Worm (Caenorhabditis elegans): ENCODE results near the gene str-260.
"Not testable (repeated sequence)": the region's sequence is repeated elsewhere in the genome, so short reads cannot be mapped to it uniquely, and the experiment has no call there.

Gene str-260

ce11 chrV:3572408-3572807 lies 45.4 kb downstream of the str-260 start, which contains the start of gene F40C5.1:
Gene F40C5.1 (plus strand): TSS chrV:3572708.
- not testable (repeated sequence) for TF ChIP-seq unc-130 (GFP tag; optimal IDR thresholded peaks at IDR 0.05); F57C9.4 (tag; optimal IDR thresholded peaks at IDR 0.05); lir-1 (GFP tag; conservative IDR thresholded peaks at IDR 0.05)

- TF ChIP-seq mes-4 (tag; optimal IDR thresholded peaks at IDR 0.05) = no peak
- TF ChIP-seq ztf-18 (tag; optimal IDR thresholded peaks at IDR 0.05) = no peak
- no peak for TF ChIP-seq lsy-27 (tag; optimal IDR thresholded peaks at IDR 0.05; ENCODE audit: borderline replicate concordance, insufficient read depth)
- no peak for TF ChIP-seq let-526 (GFP tag; IDR thresholded peaks at IDR 0.05)
- TF ChIP-seq F37B4.10 (GFP tag; IDR thresholded peaks at IDR 0.05) = no peak
- no peak for TF ChIP-seq C17E4.6 (GFP tag; IDR thresholded peaks at IDR 0.05)
Measured at ce11 chrV:3575759-3576158, 48.8 kb downstream of the str-260 start, which contains the start of gene grl-27. Gene grl-27 (minus strand): TSS chrV:3575859.

- no peak for TF ChIP-seq F22D6.2 (tag; optimal IDR thresholded peaks at IDR 0.05)
- peak; percentile 89 for TF ChIP-seq snpc-3.4 (tag; optimal IDR thresholded peaks at IDR 0.05)
- TF ChIP-seq ceh-100 (GFP tag; IDR thresholded peaks at IDR 0.05) = no peak
- TF ChIP-seq F39B2.1 (GFP tag; IDR thresholded peaks at IDR 0.05) = no peak
- TF ChIP-seq die-1 (tag; optimal IDR thresholded peaks at IDR 0.05) = no peak
- 0 out of 2 replicates have a peak, but pooled peaks have one; percentile 40 for TF ChIP-seq Y67H2A.10 (GFP tag; conservative IDR thresholded peaks at IDR 0.05)
- no peak for TF ChIP-seq gei-17 (GFP tag; optimal IDR thresholded peaks at IDR 0.05)
- TF ChIP-seq lsy-27 (tag; optimal IDR thresholded peaks at IDR 0.05; ENCODE audit: borderline replicate concordance, insufficient read depth) = no peak
- no peak for TF ChIP-seq F23B12.7 (tag; optimal IDR thresholded peaks at IDR 0.05; ENCODE audit: insufficient read depth)
- TF ChIP-seq sptf-2 (GFP tag; optimal IDR thresholded peaks at IDR 0.05) = no peak
- no peak for TF ChIP-seq zim-3 (tag; optimal IDR thresholded peaks at IDR 0.05)
- peak; percentile 36; the same call in 1 of the 2 replicates for TF ChIP-seq aptf-2 (GFP tag; conservative IDR thresholded peaks at IDR 0.05)
- TF ChIP-seq F33H1.4 (GFP tag; IDR thresholded peaks at IDR 0.05) = peak; percentile 86
- TF ChIP-seq F37B4.10 (GFP tag; IDR thresholded peaks at IDR 0.05) = no peak
- peak; percentile 69; the same call in 1 of the 2 replicates for TF ChIP-seq ztf-28 (GFP tag; IDR thresholded peaks at IDR 0.05)
- peak; percentile 94 for TF ChIP-seq dpl-1 (GFP tag; optimal IDR thresholded peaks at IDR 0.05)
- peak; percentile 99 for TF ChIP-seq efl-1 (GFP tag; optimal IDR thresholded peaks at IDR 0.05)
- no peak for TF ChIP-seq F57C9.4 (tag; optimal IDR thresholded peaks at IDR 0.05)
- no peak for TF ChIP-seq attf-5 (GFP tag; optimal IDR thresholded peaks at IDR 0.05)
- no peak for TF ChIP-seq ceh-58 (GFP tag; IDR thresholded peaks at IDR 0.05)
- no peak for TF ChIP-seq lag-1 (GFP tag; IDR thresholded peaks at IDR 0.05)
- TF ChIP-seq him-1 (tag; optimal IDR thresholded peaks at IDR 0.05) = peak; percentile 57
- no peak for TF ChIP-seq nfya-1 (tag; optimal IDR thresholded peaks at IDR 0.05; ENCODE audit: borderline replicate concordance, insufficient read depth)
- TF ChIP-seq T26A5.8 (tag; optimal IDR thresholded peaks at IDR 0.05) = no peak
- peak; percentile 59 for TF ChIP-seq tbp1 (GFP tag; optimal IDR thresholded peaks at IDR 0.05)
- TF ChIP-seq T07F8.4 (tag; optimal IDR thresholded peaks at IDR 0.05) = no peak
- no peak for TF ChIP-seq egl-44 (GFP tag; IDR thresholded peaks at IDR 0.05)
- TF ChIP-seq aptf-3 (GFP tag; IDR thresholded peaks at IDR 0.05) = no peak
- TF ChIP-seq nhr-90 (tag; optimal IDR thresholded peaks at IDR 0.05) = no peak
- TF ChIP-seq rpc-1 (optimal IDR thresholded peaks at IDR 0.05) = no peak
- TF ChIP-seq rpc-1 (tag; optimal IDR thresholded peaks at IDR 0.05) = no peak
- TF ChIP-seq mes-4 (tag; optimal IDR thresholded peaks at IDR 0.05) = no peak
- 0 out of 2 replicates have a peak, but pooled peaks have one; percentile 33 for TF ChIP-seq bed-2 (GFP tag; IDR thresholded peaks at IDR 0.05)
- TF ChIP-seq snpc-1.3 (tag; optimal IDR thresholded peaks at IDR 0.05; ENCODE audit: insufficient read depth) = peak; percentile 92
- TF ChIP-seq ceh-79 (tag; optimal IDR thresholded peaks at IDR 0.05) = no peak
- peak; percentile 97 for TF ChIP-seq madf-8 (GFP tag; conservative IDR thresholded peaks at IDR 0.05)
- TF ChIP-seq C17E4.6 (GFP tag; IDR thresholded peaks at IDR 0.05) = peak; percentile 85
- peak; percentile 48 for TF ChIP-seq athp-1 (tag; optimal IDR thresholded peaks at IDR 0.05)
- peak; percentile 83 for TF ChIP-seq hsf-1 (GFP tag; IDR thresholded peaks at IDR 0.05)
- TF ChIP-seq ztf-25 (GFP tag; IDR thresholded peaks at IDR 0.05) = no peak
- TF ChIP-seq dpff-1 (tag; optimal IDR thresholded peaks at IDR 0.05) = no peak
Measured at ce11 chrV:3578813-3579212, 51.8 kb downstream of the str-260 start, which contains the start of gene pygl-1. Gene pygl-1 (plus strand): TSS chrV:3579023.
